Worm (Caenorhabditis elegans): Measurements from ENCODE around the gene acl-1.

Gene acl-1

DNA sequence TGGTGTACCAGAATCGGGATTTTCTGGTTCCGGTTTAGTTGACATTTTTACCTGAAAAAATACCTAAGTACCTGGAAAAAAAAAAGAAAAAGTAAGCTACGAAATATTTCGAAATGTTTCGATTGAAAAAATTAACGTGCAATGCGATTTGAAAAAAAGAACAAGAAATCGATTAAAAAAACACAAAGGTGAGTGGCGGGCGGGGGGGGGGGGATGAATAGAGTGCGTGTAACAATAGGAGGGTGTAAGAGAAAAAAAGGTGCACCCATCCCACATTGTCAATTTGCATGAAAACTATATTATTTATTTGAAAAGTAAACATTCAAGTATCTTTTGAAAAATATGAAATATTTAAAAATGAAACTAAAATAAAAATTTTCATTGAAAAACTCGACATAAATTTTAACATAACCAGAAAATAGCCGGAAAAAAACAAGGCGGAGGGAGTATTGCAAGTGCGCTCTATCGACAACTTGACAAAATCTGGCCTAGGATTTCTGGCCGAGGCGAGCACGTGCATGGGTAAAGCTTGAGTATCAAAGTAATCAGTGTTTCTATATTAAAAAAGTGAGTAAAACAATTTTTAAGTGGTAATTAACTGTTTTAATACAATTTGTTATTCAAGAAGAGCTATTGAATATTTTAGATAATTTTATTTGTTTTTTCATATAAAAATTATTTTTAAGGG lies 16.3 kb downstream of the acl-1 start, which contains the start of the genes csb-1 and F53H4.4 (continued):
- TF ChIP-seq K11D2.4 (GFP tag; IDR thresholded peaks at IDR 0.05) (peak; percentile 49; the same call in 1 of the 2 replicates), unc-130 (GFP tag; optimal IDR thresholded peaks at IDR 0.05) (no peak), F23B12.7 (tag; optimal IDR thresholded peaks at IDR 0.05; ENCODE audit: insufficient read depth) (peak; percentile 66), lsy-27 (tag; optimal IDR thresholded peaks at IDR 0.05; ENCODE audit: borderline replicate concordance, insufficient read depth) (no peak), F49E8.2 (tag; optimal IDR thresholded peaks at IDR 0.05; ENCODE audit: insufficient read depth) (no peak), T26A5.8 (tag; optimal IDR thresholded peaks at IDR 0.05) (no peak), ztf-26 (tag; optimal IDR thresholded peaks at IDR 0.05) (no peak), egrh-3 (GFP tag; IDR thresholded peaks at IDR 0.05) (no peak), zim-3 (tag; optimal IDR thresholded peaks at IDR 0.05) (no peak), dpff-1 (tag; optimal IDR thresholded peaks at IDR 0.05) (no peak), attf-3 (GFP tag; conservative IDR thresholded peaks at IDR 0.05) (no peak), atf-7 (tag; optimal IDR thresholded peaks at IDR 0.05) (no peak), mxl-1 (tag; optimal IDR thresholded peaks at IDR 0.05) (no peak), nfyb-1 (GFP tag; IDR thresholded peaks at IDR 0.05) (no peak), hmg-20 (GFP tag; IDR thresholded peaks at IDR 0.05) (no peak), ekl-4 (GFP tag; IDR thresholded peaks at IDR 0.05) (no peak), pha-4 (tag; optimal IDR thresholded peaks at IDR 0.05) (peak; percentile 74), F10E7.11 (tag; optimal IDR thresholded peaks at IDR 0.05) (no peak), madf-3 (GFP tag; IDR thresholded peaks at IDR 0.05) (no peak), F22D6.2 (tag; optimal IDR thresholded peaks at IDR 0.05) (no peak), lag-1 (GFP tag; IDR thresholded peaks at IDR 0.05) (no peak), xnd-1 (tag; optimal IDR thresholded peaks at IDR 0.05) (no peak), B0261.1 (tag; optimal IDR thresholded peaks at IDR 0.05) (no peak), ztf-28 (GFP tag; IDR thresholded peaks at IDR 0.05) (no peak), lsl-1 (GFP tag; optimal IDR thresholded peaks at IDR 0.05) (no peak), ceh-79 (tag; optimal IDR thresholded peaks at IDR 0.05) (no peak), madf-10 (tag; optimal IDR thresholded peaks at IDR 0.05) (peak; percentile 25), nhr-80 (tag; optimal IDR thresholded peaks at IDR 0.05) (peak; percentile 58), F52B5.7 (tag; optimal IDR thresholded peaks at IDR 0.05) (no peak), repo-1 (tag; optimal IDR thresholded peaks at IDR 0.05) (no peak), hlh-26 (GFP tag; conservative IDR thresholded peaks at IDR 0.05) (no peak), dpl-1 (GFP tag; optimal IDR thresholded peaks at IDR 0.05) (no peak), ztf-25 (GFP tag; IDR thresholded peaks at IDR 0.05) (no peak), akir-1 (GFP tag; optimal IDR thresholded peaks at IDR 0.05) (no peak), attf-5 (GFP tag; optimal IDR thresholded peaks at IDR 0.05) (peak; percentile 82), rec-8 (tag; optimal IDR thresholded peaks at IDR 0.05) (no peak), mcd-1 (GFP tag; IDR thresholded peaks at IDR 0.05) (peak; percentile 96), nhr-27 (tag; optimal IDR thresholded peaks at IDR 0.05) (no peak), egl-18 (GFP tag; IDR thresholded peaks at IDR 0.05) (no peak), nfya-1 (tag; optimal IDR thresholded peaks at IDR 0.05; ENCODE audit: borderline replicate concordance, insufficient read depth) (no peak), hsf-1 (GFP tag; IDR thresholded peaks at IDR 0.05) (no peak), ZK185.1 (tag; optimal IDR thresholded peaks at IDR 0.05; ENCODE audit: poor library complexity, severe bottlenecking) (peak; percentile 73), F39B2.1 (GFP tag; IDR thresholded peaks at IDR 0.05) (no peak), snpc-1.1 (tag; optimal IDR thresholded peaks at IDR 0.05; ENCODE audit: insufficient read depth) (no peak), ceh-40 (GFP tag; IDR thresholded peaks at IDR 0.05) (no peak), hlh-12 (tag; optimal IDR thresholded peaks at IDR 0.05) (no peak), mes-4 (tag; optimal IDR thresholded peaks at IDR 0.05) (no peak), sptf-2 (GFP tag; optimal IDR thresholded peaks at IDR 0.05) (no peak)

All from whole organism, young adult.